Worm (Caenorhabditis elegans) whole organism, L2 larva: ENCODE results near the gene Y53C12A.7.

Source experiments
- aly-2 ChIP-seq: fragments of 150-350 bp; optimal IDR thresholded peaks from 2 replicates; lab custom pipeline; 2014; ENCODE audit warnings: missing biosample characterization, missing genetic modification characterization
- blmp-1 ChIP-seq: sonication (generic microtip); optimal IDR thresholded peaks from 2 replicates; lab custom pipeline; 2017; ENCODE audit warnings: missing genetic modification characterization, mild to moderate bottlenecking, missing compliant biosample characterization, antibody characterized with exemption, moderate library complexity; ENCODE audit not compliant: insufficient read depth
- lsy-2 ChIP-seq, 2 experiments: fragments of 150-350 bp in 1 of 2; sonication (generic microtip) in 1 of 2; optimal IDR thresholded peaks; 2 replicates each; lab custom pipeline; 2014 to 2017; ENCODE audit warnings: missing biosample characterization in 2 of 2, missing genetic modification characterization in 2 of 2
- nhr-23 ChIP-seq: fragments of 150-350 bp; optimal IDR thresholded peaks from 2 replicates; lab custom pipeline; 2014; ENCODE audit warnings: missing biosample characterization, missing genetic modification reagents, missing genetic modification characterization
- nhr-25 ChIP-seq: fragments of 150-350 bp; sonication (generic microtip); optimal IDR thresholded peaks from 3 replicates; lab custom pipeline; 2014; ENCODE audit warnings: missing biosample characterization, missing genetic modification characterization

- TF ChIP-seq blmp-1 (tag; lab: Kevin White, UChicago) (no peak), lsy-2 (tag; optimal IDR thresholded peaks at IDR 0.05; lab: Kevin White, UChicago) (peak; percentile 5 to 85), aly-2 (tag; lab: Kevin White, UChicago) (no peak), nhr-23 (tag; lab: Kevin White, UChicago) (no peak), nhr-25 (tag; lab: Kevin White, UChicago) (no peak)
Measured at ce11 chrII:9668959-9669358, 31.4 kb upstream of the Y53C12A.7 start, which contains the start of gene taf-8.
